Worm (Caenorhabditis elegans): ENCODE results near the gene gex-2.
A peak's percentile ranks its signal among the peaks of the same experiment; 100 is the strongest.

gex-2 gene

DNA sequence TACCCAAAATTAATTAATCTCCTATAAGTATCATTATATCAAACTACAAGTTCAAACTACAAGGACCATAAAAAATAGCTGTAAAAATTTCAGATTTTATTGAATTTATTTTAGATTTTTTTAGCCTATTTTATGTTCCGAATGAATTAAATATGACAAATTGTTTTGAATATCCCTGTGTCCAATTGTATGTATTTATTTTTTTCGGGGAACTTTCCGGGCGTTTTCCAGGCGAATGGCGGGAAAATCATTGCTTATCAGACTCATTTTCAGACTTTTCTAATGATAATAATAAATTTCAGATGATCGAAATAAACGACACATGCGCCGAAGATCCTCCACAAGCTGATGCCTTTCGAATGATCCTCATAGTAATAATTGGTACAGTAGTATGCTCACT lies 24.6 kb upstream of the gex-2 start, which contains the start of gene F56A11.4:
Gene F56A11.4 (plus strand): TSS at position 301 of the 400 bp plus-strand sequence.
- TF ChIP-seq him-1 (tag; optimal IDR thresholded peaks at IDR 0.05) (no peak), gei-17 (GFP tag; optimal IDR thresholded peaks at IDR 0.05) (no peak), madf-3 (GFP tag; IDR thresholded peaks at IDR 0.05) (no peak), egl-18 (GFP tag; IDR thresholded peaks at IDR 0.05) (no peak), ceh-58 (GFP tag; IDR thresholded peaks at IDR 0.05) (no peak), madf-8 (GFP tag; conservative IDR thresholded peaks at IDR 0.05) (no peak), ccch-3 (GFP tag; optimal IDR thresholded peaks at IDR 0.05) (no peak), Y95B8A.8 (GFP tag; IDR thresholded peaks at IDR 0.05) (no peak)

DNA sequence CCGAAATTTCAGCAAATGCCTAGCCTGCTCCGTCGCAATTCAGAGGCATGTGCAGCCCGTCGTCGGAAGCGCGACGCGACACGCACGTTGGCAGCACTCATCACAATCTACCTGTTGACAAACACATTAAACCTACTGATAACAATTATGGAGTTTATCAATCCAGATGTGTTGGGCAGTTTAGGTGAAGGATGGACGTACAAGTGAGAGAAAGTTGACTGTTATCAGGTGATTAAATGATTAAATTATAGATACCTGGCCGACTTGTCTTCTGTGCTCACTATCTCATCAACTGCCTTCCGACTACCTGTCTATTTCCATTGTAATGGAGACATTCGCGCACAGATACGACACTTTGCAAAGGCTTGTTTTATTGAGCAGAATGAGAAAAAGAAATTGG lies 20.6 kb upstream of the gex-2 start:
- TF ChIP-seq ets-4 (GFP tag; optimal IDR thresholded peaks at IDR 0.05) (peak; percentile 83), B0261.1 (tag; optimal IDR thresholded peaks at IDR 0.05) (no peak), nhr-80 (tag; optimal IDR thresholded peaks at IDR 0.05) (peak; percentile 93), lag-1 (GFP tag; IDR thresholded peaks at IDR 0.05) (no peak), hlh-26 (GFP tag; conservative IDR thresholded peaks at IDR 0.05) (no peak), let-607 (tag; optimal IDR thresholded peaks at IDR 0.05) (peak in 1 of 2 experiments; percentile 4), mcd-1 (GFP tag; IDR thresholded peaks at IDR 0.05) (no peak), lin-40 (tag; optimal IDR thresholded peaks at IDR 0.05) (no peak), Y53G8AR.9 (GFP tag; conservative IDR thresholded peaks at IDR 0.05) (no peak), ztf-22 (GFP tag; optimal IDR thresholded peaks at IDR 0.05) (peak; percentile 66)

DNA sequence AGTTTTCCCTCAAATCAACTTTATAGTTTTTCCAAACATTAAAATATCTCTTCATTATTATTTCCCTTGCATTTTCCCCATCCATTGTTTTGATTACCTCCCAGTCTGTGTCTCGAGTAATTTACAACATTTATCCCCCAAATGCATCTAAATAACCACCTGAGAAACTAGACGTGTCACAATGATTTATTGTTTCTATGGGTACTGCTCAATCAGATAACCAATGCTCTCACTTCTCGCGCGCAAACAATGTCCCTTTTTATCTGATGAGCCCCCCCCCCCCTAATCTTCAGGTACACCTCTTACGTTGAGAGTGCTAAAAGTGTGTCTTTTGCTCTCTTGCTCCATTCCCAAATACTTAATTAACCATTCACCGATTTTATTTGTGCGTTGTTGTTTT lies 18.6 kb upstream of the gex-2 start:
- no peak for TF ChIP-seq ceh-79 (tag; optimal IDR thresholded peaks at IDR 0.05)
- TF ChIP-seq lin-54 (GFP tag; optimal IDR thresholded peaks at IDR 0.05) = no peak

DNA sequence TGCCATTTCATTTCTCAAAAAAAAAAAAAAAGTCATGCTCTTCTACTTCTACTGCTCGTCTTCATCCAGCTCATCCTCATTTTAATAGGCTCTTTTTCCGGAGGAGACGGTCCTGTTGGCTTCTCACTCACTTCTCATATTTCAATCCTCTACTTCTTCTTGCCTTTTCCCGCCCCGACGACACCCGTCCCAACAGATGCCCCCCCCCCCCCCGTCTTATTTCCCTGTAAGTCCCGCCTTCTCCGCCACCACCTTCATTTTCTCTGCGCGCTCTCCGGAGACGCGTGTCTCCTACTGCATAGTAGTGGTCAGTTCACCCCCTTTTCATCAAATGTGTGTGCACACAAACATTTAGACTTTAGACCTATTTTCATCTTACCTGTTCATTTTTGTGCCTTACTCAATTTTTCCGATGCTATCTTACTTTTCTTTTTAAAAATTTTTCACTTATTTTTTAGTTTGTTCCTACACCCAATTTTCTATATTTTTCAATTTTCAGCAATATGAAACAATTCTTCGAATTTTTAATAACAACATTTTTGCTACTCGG lies 13.8 kb upstream of the gex-2 start, which contains the start of gene efn-4:
Gene efn-4 (plus strand): TSS at position 500 of the 550 bp plus-strand sequence.
- TF ChIP-seq fkh-3 (tag; optimal IDR thresholded peaks at IDR 0.05) = no peak
- peak; percentile 69 for TF ChIP-seq zfh-2 (GFP tag; conservative IDR thresholded peaks at IDR 0.05)
- TF ChIP-seq egrh-3 (GFP tag; IDR thresholded peaks at IDR 0.05) = peak; percentile 31; the same call in 1 of the 2 replicates

DNA sequence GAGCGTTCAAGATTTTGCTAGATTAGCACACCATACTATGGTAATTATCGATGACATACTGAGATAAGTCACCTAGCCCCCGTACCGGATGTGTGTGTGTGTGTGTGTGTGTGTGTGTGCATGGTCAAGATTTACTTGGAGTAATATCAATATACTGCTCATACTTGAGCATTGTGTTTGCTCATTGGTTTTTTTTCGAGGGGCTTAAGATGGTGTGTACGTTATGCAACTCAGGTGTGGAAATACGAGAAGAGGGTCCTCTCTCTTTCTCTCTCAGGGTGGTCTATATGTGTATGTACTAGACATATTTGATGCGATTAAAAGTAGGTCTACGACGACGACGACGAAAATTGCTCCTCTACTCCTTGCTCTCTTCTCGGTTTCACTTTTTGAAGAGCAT lies 12.3 kb upstream of the gex-2 start:
- TF ChIP-seq T26A5.8 (tag; optimal IDR thresholded peaks at IDR 0.05) (no peak), xnd-1 (tag; optimal IDR thresholded peaks at IDR 0.05) (no peak), sea-2 (GFP tag; IDR thresholded peaks at IDR 0.05) (no peak), F52B5.7 (tag; optimal IDR thresholded peaks at IDR 0.05) (no peak), aptf-3 (GFP tag; IDR thresholded peaks at IDR 0.05) (no peak), F57A8.1 (GFP tag; optimal IDR thresholded peaks at IDR 0.05) (no peak), pha-4 (tag; optimal IDR thresholded peaks at IDR 0.05) (no peak), snpc-1.3 (tag; optimal IDR thresholded peaks at IDR 0.05; ENCODE audit: insufficient read depth) (no peak), dpff-1 (tag; optimal IDR thresholded peaks at IDR 0.05) (no peak), let-526 (GFP tag; IDR thresholded peaks at IDR 0.05) (no peak), chd-7 (tag; optimal IDR thresholded peaks at IDR 0.05) (no peak), egl-18 (GFP tag; IDR thresholded peaks at IDR 0.05) (no peak), unc-130 (GFP tag; optimal IDR thresholded peaks at IDR 0.05) (no peak), aptf-2 (GFP tag; conservative IDR thresholded peaks at IDR 0.05) (no peak), lsl-1 (GFP tag; optimal IDR thresholded peaks at IDR 0.05) (no peak), tbx-9 (tag; optimal IDR thresholded peaks at IDR 0.05; ENCODE audit: borderline replicate concordance) (no peak), zfh-2 (GFP tag; conservative IDR thresholded peaks at IDR 0.05) (no peak), ztf-28 (GFP tag; IDR thresholded peaks at IDR 0.05) (no peak), nhr-27 (tag; optimal IDR thresholded peaks at IDR 0.05) (no peak), gei-17 (GFP tag; optimal IDR thresholded peaks at IDR 0.05) (no peak)

Data from whole organism, young adult.